Worm (Caenorhabditis elegans) whole organism, young adult: ENCODE results near the gene Y57G11C.8.

Experiments used
- B0019.2 ChIP-seq: fragments of 200-800 bp; sonication (Bioruptor generic); conservative IDR thresholded peaks from 2 replicates; pipeline ENCODE4 v1.3.6; 2022; ENCODE audit warnings: missing genetic modification reagents, missing genetic modification characterization, missing compliant biosample characterization
- K11D2.4 ChIP-seq: fragments of 200-800 bp; sonication (Bioruptor generic); IDR thresholded peaks from 2 replicates; pipeline ENCODE4 v1.3.6; 2022; ENCODE audit warnings: missing genetic modification reagents, missing genetic modification characterization, missing compliant biosample characterization
- Y56A3A.18 ChIP-seq: fragments of 200-800 bp; sonication (Bioruptor generic); IDR thresholded peaks from 2 replicates; pipeline ENCODE4 v1.3.6; 2022; ENCODE audit warnings: missing genetic modification reagents, missing genetic modification characterization, missing compliant biosample characterization
- ama-1 ChIP-seq, 3 experiments: fragments of 150-350 bp in 1 of 3; sonication (generic microtip) in 2 of 3; optimal IDR thresholded peaks; 2 replicates each; lab custom pipeline; 2014 to 2018; ENCODE audit warnings: missing biosample characterization in 2 of 3, missing genetic modification characterization in 2 of 3, missing genetic modification reagents in 2 of 3
- ceh-27 ChIP-seq: fragments of 200-800 bp; sonication (Bioruptor generic); optimal IDR thresholded peaks from 2 replicates; lab custom pipeline; 2018; ENCODE audit warnings: mild to moderate bottlenecking, missing genetic modification characterization, moderate library complexity, missing compliant biosample characterization
- nfya-1 ChIP-seq: sonication (generic microtip); optimal IDR thresholded peaks from 2 replicates; lab custom pipeline; 2017; ENCODE audit warnings: antibody characterized with exemption, missing compliant biosample characterization, missing genetic modification characterization, borderline replicate concordance; ENCODE audit not compliant: insufficient read depth
- pha-4 ChIP-seq: fragments of 150-350 bp; sonication (generic microtip); optimal IDR thresholded peaks from 2 replicates; lab custom pipeline; 2014; ENCODE audit warnings: missing biosample characterization, missing genetic modification reagents, missing genetic modification characterization
- tlf-1 ChIP-seq: fragments of 200-800 bp; sonication (Bioruptor generic); optimal IDR thresholded peaks from 2 replicates; lab custom pipeline; 2018; ENCODE audit warnings: mild to moderate bottlenecking, missing genetic modification characterization, missing compliant biosample characterization

DNA sequence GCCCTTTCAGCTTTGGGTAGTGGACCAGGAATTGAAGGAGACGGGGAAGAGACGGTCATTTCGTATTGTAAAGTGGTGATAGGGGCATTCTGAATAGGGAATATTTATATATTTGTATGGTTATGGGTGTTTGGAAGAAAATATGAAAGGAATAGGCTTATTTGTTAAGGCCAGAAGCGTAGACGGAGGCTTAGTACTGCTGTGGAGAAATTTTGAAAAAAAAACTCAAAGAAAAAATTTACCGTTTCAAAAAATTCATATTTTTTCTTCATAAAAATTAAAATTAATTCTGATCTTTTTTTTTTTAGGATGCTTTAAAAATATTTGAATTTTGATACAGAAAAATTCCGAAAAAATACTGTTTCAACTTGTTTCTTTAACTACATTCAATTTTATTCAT is 47.4 kb downstream of the Y57G11C.8 start, which contains the start of gene hhat-2:
- TF ChIP-seq pha-4 (tag; lab: Kevin White, UChicago) (no peak), Y56A3A.18 (no peak), ceh-27 (GFP tag; lab: Kevin White, UChicago) (no peak), nfya-1 (tag; lab: Kevin White, UChicago) (no peak), ama-1 (optimal IDR thresholded peaks at IDR 0.05; lab: Kevin White, UChicago) (no peak), ama-1 (GFP tag; optimal IDR thresholded peaks at IDR 0.05; lab: Kevin White, UChicago) (no peak), tlf-1 (GFP tag; lab: Kevin White, UChicago) (no peak), B0019.2 (GFP tag; lab: Robert Waterston, UW) (no peak), K11D2.4 (GFP tag; lab: Robert Waterston, UW) (no peak)
